Worm (Caenorhabditis elegans): ENCODE results near the gene W02D7.11.
A peak's percentile ranks its signal among the peaks of the same experiment; 100 is the strongest.

Gene W02D7.11

DNA sequence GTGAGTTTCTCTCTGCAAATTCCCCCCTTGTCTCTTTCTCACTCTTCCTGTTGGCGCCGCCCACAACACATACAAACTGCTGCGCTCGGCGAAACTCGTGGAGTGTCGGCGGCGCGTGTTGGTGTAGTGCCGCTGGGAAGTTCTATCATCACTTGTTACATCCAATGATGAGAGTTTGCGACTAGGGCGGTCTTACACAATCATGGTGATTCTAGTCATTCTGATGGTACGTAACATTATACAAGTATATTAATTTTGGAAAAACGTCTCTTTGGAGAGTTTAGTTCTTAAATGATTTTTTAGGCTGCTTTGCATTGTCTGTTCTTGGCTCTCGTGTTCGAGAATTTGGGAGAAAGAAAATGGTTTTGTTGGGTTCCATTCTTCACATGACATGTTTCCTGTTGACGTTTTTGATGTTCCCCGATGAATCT, 44.7 kb upstream of the W02D7.11 start (continued):
- TF ChIP-seq hlh-26 (GFP tag; conservative IDR thresholded peaks at IDR 0.05) (no peak), fkh-3 (tag; optimal IDR thresholded peaks at IDR 0.05) (no peak), Y79H2A.3 (GFP tag; conservative IDR thresholded peaks at IDR 0.05) (no peak), T26A5.8 (tag; optimal IDR thresholded peaks at IDR 0.05) (no peak), nhr-179 (tag; optimal IDR thresholded peaks at IDR 0.05) (peak; percentile 57), nhr-120 (GFP tag; IDR thresholded peaks at IDR 0.05) (no peak), Y53F4B.3 (GFP tag; IDR thresholded peaks at IDR 0.05) (no peak), xnd-1 (tag; optimal IDR thresholded peaks at IDR 0.05) (peak; percentile 79), B0336.3 (GFP tag; IDR thresholded peaks at IDR 0.05) (peak; percentile 96), ceh-100 (GFP tag; IDR thresholded peaks at IDR 0.05) (peak; percentile 66), hmg-20 (GFP tag; IDR thresholded peaks at IDR 0.05) (peak; percentile 82), hsf-1 (GFP tag; IDR thresholded peaks at IDR 0.05) (peak; percentile 89), Y95B8A.8 (GFP tag; IDR thresholded peaks at IDR 0.05) (no peak), F37B4.10 (GFP tag; IDR thresholded peaks at IDR 0.05) (no peak), lin-26 (GFP tag; IDR thresholded peaks at IDR 0.05) (peak; percentile 54), sea-2 (GFP tag; IDR thresholded peaks at IDR 0.05) (no peak), tbx-9 (tag; optimal IDR thresholded peaks at IDR 0.05; ENCODE audit: borderline replicate concordance) (no peak)

ce11 chrV:8345436-8345835, 41.1 kb upstream of the W02D7.11 start, which contains the start of gene C08D8.1:
Gene C08D8.1, plus strand, starts transcription at chrV:8345759.
- TF ChIP-seq F39B2.1 (GFP tag; IDR thresholded peaks at IDR 0.05) = no peak

DNA sequence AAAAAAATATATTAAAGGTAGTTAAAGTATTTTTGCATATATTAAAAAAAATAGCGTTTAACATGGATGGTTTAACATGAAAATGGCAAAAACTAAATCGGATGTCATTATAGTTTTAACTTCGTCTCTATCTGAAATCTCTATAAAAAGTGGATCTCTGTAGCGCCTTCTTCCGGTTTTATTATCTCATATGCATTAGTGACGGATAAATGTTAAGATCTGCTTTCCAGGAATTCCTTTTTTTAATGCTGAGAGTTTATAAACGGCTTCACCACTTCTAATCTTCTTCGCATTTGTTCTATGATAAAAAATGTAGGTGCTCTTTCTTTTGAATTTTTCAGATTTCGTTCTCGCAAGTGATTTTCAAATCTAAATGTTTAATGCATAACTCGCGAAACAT, 38.1 kb upstream of the W02D7.11 start:
- TF ChIP-seq F57C9.4 (tag; optimal IDR thresholded peaks at IDR 0.05) (no peak), sdz-38 (tag; optimal IDR thresholded peaks at IDR 0.05) (no peak), let-607 (tag; optimal IDR thresholded peaks at IDR 0.05) (no peak), cebp-2 (GFP tag; IDR thresholded peaks at IDR 0.05) (no peak), K12H6.12 (tag; optimal IDR thresholded peaks at IDR 0.05) (no peak), hlh-26 (GFP tag; conservative IDR thresholded peaks at IDR 0.05) (no peak), F23B12.7 (tag; optimal IDR thresholded peaks at IDR 0.05; ENCODE audit: insufficient read depth) (no peak), K11D2.4 (GFP tag; IDR thresholded peaks at IDR 0.05) (no peak), Y67H2A.10 (GFP tag; conservative IDR thresholded peaks at IDR 0.05) (no peak), F52B5.7 (tag; optimal IDR thresholded peaks at IDR 0.05) (no peak), B0261.1 (tag; optimal IDR thresholded peaks at IDR 0.05) (no peak), cebp-1 (GFP tag; IDR thresholded peaks at IDR 0.05) (no peak), cebp-1 (tag; optimal IDR thresholded peaks at IDR 0.05) (no peak), snpc-1.1 (tag; optimal IDR thresholded peaks at IDR 0.05; ENCODE audit: insufficient read depth) (no peak), F33H1.4 (GFP tag; IDR thresholded peaks at IDR 0.05) (no peak), mel-28 (tag; optimal IDR thresholded peaks at IDR 0.05; ENCODE audit: borderline replicate concordance) (no peak)

- 0 out of 2 replicates have a peak, but pooled peaks have one; percentile 48 for TF ChIP-seq aptf-2 (GFP tag; conservative IDR thresholded peaks at IDR 0.05)
These were observed 36.6 kb upstream of the W02D7.11 start, which contains the start of gene C08D8.7 for ce11 chrV:8340924-8341323. Gene C08D8.7, plus strand, starts transcription at chrV:8341224.

- no peak for TF ChIP-seq hlh-26 (GFP tag; conservative IDR thresholded peaks at IDR 0.05)
- no peak for TF ChIP-seq K12H6.12 (tag; optimal IDR thresholded peaks at IDR 0.05)
- TF ChIP-seq gei-17 (GFP tag; optimal IDR thresholded peaks at IDR 0.05) = no peak
- TF ChIP-seq ztf-22 (GFP tag; optimal IDR thresholded peaks at IDR 0.05) = no peak
- TF ChIP-seq cebp-1 (GFP tag; IDR thresholded peaks at IDR 0.05) = peak; percentile 51; the same call in 1 of the 2 replicates
- peak; percentile 78 for TF ChIP-seq cebp-1 (tag; optimal IDR thresholded peaks at IDR 0.05)
- no peak for TF ChIP-seq lsl-1 (GFP tag; optimal IDR thresholded peaks at IDR 0.05)
- TF ChIP-seq ztf-6 (GFP tag; IDR thresholded peaks at IDR 0.05) = no peak
These were observed 31.3 kb upstream of the W02D7.11 start for ce11 chrV:8335620-8336019.
